Fruit fly (Drosophila melanogaster) whole organism, adult: ENCODE results near the gene emc.

Source experiments
- CG11617 ChIP-seq: fragments of 200-800 bp; sonication (Bioruptor generic); optimal IDR thresholded peaks from 2 replicates; lab custom pipeline; 2017; ENCODE audit warnings: mild to moderate bottlenecking, missing biosample characterization, missing genetic modification reagents, missing genetic modification characterization
- CG12768 ChIP-seq: fragments of 200-800 bp; sonication (Bioruptor generic); optimal IDR thresholded peaks from 2 replicates; lab custom pipeline; 2017; ENCODE audit warnings: missing biosample characterization, missing genetic modification characterization, mild to moderate bottlenecking, moderate library complexity, missing genetic modification reagents
- CG14711 ChIP-seq: fragments of 200-800 bp; sonication (Bioruptor generic); optimal IDR thresholded peaks from 2 replicates; lab custom pipeline; 2018; ENCODE audit warnings: missing biosample characterization, mild to moderate bottlenecking, missing genetic modification characterization, moderate library complexity
- CG1620 ChIP-seq: fragments of 200-800 bp; sonication (Bioruptor generic); optimal IDR thresholded peaks from 2 replicates; lab custom pipeline; 2016; ENCODE audit warnings: missing biosample characterization, missing genetic modification characterization
- CG33017 ChIP-seq: fragments of 200-800 bp; sonication (Bioruptor generic); optimal IDR thresholded peaks from 2 replicates; lab custom pipeline; 2018; ENCODE audit warnings: missing biosample characterization, mild to moderate bottlenecking, missing genetic modification characterization, moderate library complexity
- CG5204 ChIP-seq: fragments of 200-800 bp; sonication (Bioruptor generic); optimal IDR thresholded peaks from 2 replicates; lab custom pipeline; 2016; ENCODE audit warnings: missing biosample characterization, missing genetic modification characterization
- CG7045 ChIP-seq: fragments of 200-800 bp; sonication (Bioruptor generic); optimal IDR thresholded peaks from 2 replicates; lab custom pipeline; 2017; ENCODE audit warnings: missing biosample characterization, mild to moderate bottlenecking, missing genetic modification characterization
- CG7101 ChIP-seq: fragments of 200-800 bp; sonication (Bioruptor generic); optimal IDR thresholded peaks from 2 replicates; lab custom pipeline; 2018; ENCODE audit warnings: missing biosample characterization, mild to moderate bottlenecking, missing genetic modification characterization, moderate library complexity
- Clk ChIP-seq: fragments of 200-800 bp; sonication (Bioruptor generic); optimal IDR thresholded peaks from 2 replicates; lab custom pipeline; 2017; ENCODE audit warnings: missing biosample characterization, missing genetic modification characterization
- Crg-1 ChIP-seq: fragments of 200-800 bp; sonication (Bioruptor generic); optimal IDR thresholded peaks from 2 replicates; lab custom pipeline; 2016; ENCODE audit warnings: missing biosample characterization, missing genetic modification characterization
- Hr96 ChIP-seq: fragments of 200-800 bp; sonication (Bioruptor generic); optimal IDR thresholded peaks from 2 replicates; lab custom pipeline; 2016; ENCODE audit warnings: missing biosample characterization, missing genetic modification characterization
- Mnt ChIP-seq: fragments of 200-800 bp; sonication (Bioruptor generic); optimal IDR thresholded peaks from 2 replicates; lab custom pipeline; 2016; ENCODE audit warnings: missing biosample characterization, mild to moderate bottlenecking, missing genetic modification characterization
- bab1 ChIP-seq: fragments of 200-800 bp; sonication (Bioruptor generic); optimal IDR thresholded peaks from 3 replicates; lab custom pipeline; 2019; ENCODE audit warnings: missing biosample characterization, mild to moderate bottlenecking, missing genetic modification characterization, moderate library complexity
- cic ChIP-seq: fragments of 200-800 bp; sonication (Bioruptor generic); optimal IDR thresholded peaks from 2 replicates; lab custom pipeline; 2017; ENCODE audit warnings: missing biosample characterization, mild to moderate bottlenecking, missing genetic modification characterization, moderate library complexity
- cnc ChIP-seq, 2 experiments: fragments of >200 bp; optimal IDR thresholded peaks; 2 replicates each; lab custom pipeline; 2017
- kay ChIP-seq: fragments of 200-800 bp; sonication (Bioruptor generic); peaks from one replicate; lab custom pipeline; 2016; ENCODE audit warnings: missing biosample characterization, missing genetic modification characterization, borderline replicate concordance
- ovo ChIP-seq: fragments of 200-800 bp; sonication (Bioruptor generic); optimal IDR thresholded peaks from 2 replicates; lab custom pipeline; 2016; ENCODE audit warnings: missing biosample characterization, missing genetic modification characterization
- pad ChIP-seq: fragments of 200-800 bp; sonication (Bioruptor generic); optimal IDR thresholded peaks from 3 replicates; lab custom pipeline; 2017; ENCODE audit warnings: missing biosample characterization, missing genetic modification characterization, mild to moderate bottlenecking, moderate library complexity, missing genetic modification reagents
- tj ChIP-seq: fragments of 200-800 bp; sonication (Bioruptor generic); optimal IDR thresholded peaks from 3 replicates; lab custom pipeline; 2017; ENCODE audit warnings: missing biosample characterization, mild to moderate bottlenecking, missing genetic modification characterization, moderate library complexity
- toe ChIP-seq: fragments of 200-800 bp; sonication (Bioruptor generic); optimal IDR thresholded peaks from 2 replicates; lab custom pipeline; 2016; ENCODE audit warnings: missing biosample characterization, missing genetic modification characterization

The emc gene

DNA sequence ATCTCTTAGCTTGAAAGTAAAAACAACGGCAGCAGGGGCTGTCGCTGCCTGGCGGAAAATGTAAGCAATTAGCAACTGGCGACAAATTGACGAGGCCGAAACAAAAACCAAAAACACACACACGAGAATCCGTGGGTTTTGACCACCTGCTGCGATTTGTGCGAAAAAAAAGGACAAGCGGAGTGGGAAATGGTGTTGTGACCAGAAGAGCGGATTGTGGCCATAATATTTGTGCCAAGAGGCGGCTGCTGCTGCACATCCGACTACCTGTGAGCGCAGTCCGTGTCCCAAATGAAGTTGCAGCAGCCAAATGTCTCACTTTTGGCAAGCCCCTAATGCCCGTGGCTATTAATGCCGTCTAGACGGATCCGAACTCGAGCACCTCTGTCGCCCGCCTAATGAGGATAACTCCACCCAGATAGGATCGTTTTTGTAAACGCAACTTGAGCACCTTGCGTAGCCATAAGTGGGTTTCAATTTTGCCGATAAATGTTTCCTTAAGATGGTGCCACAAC is 4.9 kb upstream of the emc start:
- TF ChIP-seq CG33017, result no peak
- no peak for TF ChIP-seq bab1 (GFP tag; lab: Kevin White, UChicago)
- TF ChIP-seq toe (GFP tag; lab: Kevin White, UChicago), result no peak
- no peak for TF ChIP-seq Mnt (GFP tag; lab: Kevin White, UChicago)
- TF ChIP-seq CG7045 (GFP tag; lab: Kevin White, UChicago), result no peak
- TF ChIP-seq CG14711, result no peak
- TF ChIP-seq CG5204 (GFP tag; lab: Kevin White, UChicago), result no peak
- TF ChIP-seq cnc (optimal IDR thresholded peaks at IDR 0.05; lab: Kevin White, UChicago), result no peak
- TF ChIP-seq Crg-1 (GFP tag; lab: Kevin White, UChicago), result no peak
- no peak for TF ChIP-seq cic (GFP tag; lab: Kevin White, UChicago)
- TF ChIP-seq Clk, result no peak

dm6 chr3L:745222-745942 is 3.8 kb upstream of the emc start:
- TF ChIP-seq kay (GFP tag; lab: Kevin White, UChicago) (no peak), ovo (no peak), toe (GFP tag; lab: Kevin White, UChicago) (no peak), Crg-1 (GFP tag; lab: Kevin White, UChicago) (no peak), CG5204 (GFP tag; lab: Kevin White, UChicago) (no peak), CG12768 (GFP tag; lab: Kevin White, UChicago) (no peak), CG7101 (tag; lab: Kevin White, UChicago) (no peak), CG14711 (no peak), tj (GFP tag; lab: Kevin White, UChicago) (no peak)

- TF ChIP-seq Clk (no peak), CG14711 (no peak), CG11617 (no peak), kay (GFP tag; lab: Kevin White, UChicago) (no peak), Mnt (GFP tag; lab: Kevin White, UChicago) (no peak), CG7101 (tag; lab: Kevin White, UChicago) (no peak), toe (GFP tag; lab: Kevin White, UChicago) (no peak), CG1620 (GFP tag; lab: Kevin White, UChicago) (no peak), CG33017 (no peak), CG7045 (GFP tag; lab: Kevin White, UChicago) (no peak), cnc (optimal IDR thresholded peaks at IDR 0.05; lab: Kevin White, UChicago) (no peak), pad (no peak), cic (GFP tag; lab: Kevin White, UChicago) (no peak), ovo (no peak), CG12768 (GFP tag; lab: Kevin White, UChicago) (no peak), tj (GFP tag; lab: Kevin White, UChicago) (no peak), Crg-1 (GFP tag; lab: Kevin White, UChicago) (no peak), bab1 (GFP tag; lab: Kevin White, UChicago) (no peak), Hr96 (GFP tag; lab: Kevin White, UChicago) (no peak)
Observed at dm6 chr3L:746345-746932, 2.8 kb upstream of the emc start.

- no peak for TF ChIP-seq tj (GFP tag; lab: Kevin White, UChicago)
- peak; percentile 6 for TF ChIP-seq kay (GFP tag; lab: Kevin White, UChicago)
Observed at dm6 chr3L:747008-747407, 2.2 kb upstream of the emc start.

dm6 chr3L:747716-748328 is 1.4 kb upstream of the emc start:
- TF ChIP-seq cic (GFP tag; lab: Kevin White, UChicago) (no peak), Crg-1 (GFP tag; lab: Kevin White, UChicago) (no peak), CG14711 (no peak), kay (GFP tag; lab: Kevin White, UChicago) (no peak), pad (no peak), bab1 (GFP tag; lab: Kevin White, UChicago) (no peak), ovo (no peak), CG1620 (GFP tag; lab: Kevin White, UChicago) (no peak), CG5204 (GFP tag; lab: Kevin White, UChicago) (no peak), CG7101 (tag; lab: Kevin White, UChicago) (no peak), CG12768 (GFP tag; lab: Kevin White, UChicago) (no peak), Hr96 (GFP tag; lab: Kevin White, UChicago) (no peak), CG33017 (no peak), tj (GFP tag; lab: Kevin White, UChicago) (no peak), toe (GFP tag; lab: Kevin White, UChicago) (no peak), Mnt (GFP tag; lab: Kevin White, UChicago) (no peak)
